Fruit fly (Drosophila melanogaster) whole organism, embryonic: ENCODE results near the gene Sym.

Source experiments
- Adf1 ChIP-seq: fragments of 200-800 bp; sonication (Bioruptor generic); IDR thresholded peaks from 2 replicates; pipeline ENCODE4 v1.3.6; 2022; ENCODE audit warnings: missing biosample characterization, missing genetic modification characterization
- Atf-2 ChIP-seq: fragments of 200-800 bp; sonication (Bioruptor generic); optimal IDR thresholded peaks from 2 replicates; lab custom pipeline; 2016; ENCODE audit warnings: missing biosample characterization, missing genetic modification characterization
- Bdp1 ChIP-seq: fragments of 200-800 bp; sonication (Bioruptor generic); optimal IDR thresholded peaks from 3 replicates; lab custom pipeline; 2016; ENCODE audit warnings: missing biosample characterization, missing genetic modification characterization
- CG10431 ChIP-seq: fragments of 200-800 bp; sonication (Bioruptor generic); optimal IDR thresholded peaks from 3 replicates; lab custom pipeline; 2018; ENCODE audit warnings: missing biosample characterization, mild to moderate bottlenecking, missing genetic modification characterization
- CG10654 ChIP-seq: fragments of 200-800 bp; sonication (Bioruptor generic); optimal IDR thresholded peaks from 2 replicates; lab custom pipeline; 2016; ENCODE audit warnings: missing biosample characterization, missing genetic modification characterization
- CG11093 ChIP-seq: fragments of 200-800 bp; sonication (Bioruptor generic); IDR thresholded peaks from 3 replicates; pipeline ENCODE4 v1.3.6; 2022; ENCODE audit warnings: missing biosample characterization, missing genetic modification characterization
- CG11247 ChIP-seq: fragments of 200-800 bp; sonication (Bioruptor generic); IDR thresholded peaks from 2 replicates; pipeline ENCODE4 v1.3.6; 2022; ENCODE audit warnings: missing biosample characterization, missing genetic modification characterization
- CG11560 ChIP-seq: fragments of 200-800 bp; sonication (Bioruptor generic); IDR thresholded peaks from 3 replicates; pipeline ENCODE4 v1.3.6; 2022; ENCODE audit warnings: missing biosample characterization, missing genetic modification characterization
- CG12391 ChIP-seq: fragments of 200-800 bp; sonication (Bioruptor generic); optimal IDR thresholded peaks from 3 replicates; lab custom pipeline; 2018; ENCODE audit warnings: missing biosample characterization, mild to moderate bottlenecking, missing genetic modification characterization, moderate library complexity
- CG14667 ChIP-seq: fragments of 200-800 bp; sonication (Bioruptor generic); IDR thresholded peaks from 2 replicates; pipeline ENCODE4 v1.3.6; 2022; ENCODE audit warnings: missing biosample characterization, missing genetic modification characterization
- CG15073 ChIP-seq: fragments of 200-800 bp; sonication (Bioruptor generic); optimal IDR thresholded peaks from 2 replicates; lab custom pipeline; 2016; ENCODE audit warnings: missing biosample characterization, missing genetic modification characterization
- CG1602 ChIP-seq: fragments of 200-800 bp; sonication (Bioruptor generic); optimal IDR thresholded peaks from 3 replicates; lab custom pipeline; 2016; ENCODE audit warnings: missing biosample characterization, missing genetic modification characterization
- CG17612 ChIP-seq: fragments of 200-800 bp; sonication (Bioruptor generic); IDR thresholded peaks from 2 replicates; pipeline ENCODE4 v1.3.6; 2022; ENCODE audit warnings: missing biosample characterization, missing genetic modification characterization
- CG2199 ChIP-seq: fragments of 200-800 bp; sonication (Bioruptor generic); IDR thresholded peaks from 3 replicates; pipeline ENCODE4 v1.3.6; 2022; ENCODE audit warnings: missing biosample characterization, missing genetic modification characterization
- CG4328 ChIP-seq: fragments of 200-800 bp; sonication (Bioruptor generic); optimal IDR thresholded peaks from 3 replicates; lab custom pipeline; 2017; ENCODE audit warnings: missing biosample characterization, missing genetic modification reagents, missing genetic modification characterization
- CG8290 ChIP-seq, 3 experiments: fragments of 200-800 bp; sonication (Bioruptor generic); optimal IDR thresholded peaks; 2 replicates each; lab custom pipeline; 2016 to 2019; ENCODE audit warnings: missing biosample characterization in 3 of 3, missing genetic modification characterization in 3 of 3, mild to moderate bottlenecking in 2 of 3, moderate library complexity in 1 of 3
- CG9817 ChIP-seq: fragments of 200-800 bp; sonication (Bioruptor generic); optimal IDR thresholded peaks from 2 replicates; lab custom pipeline; 2018; ENCODE audit warnings: missing biosample characterization, mild to moderate bottlenecking, missing genetic modification characterization, moderate library complexity
- CoRest ChIP-seq: fragments of 200-800 bp; sonication (Bioruptor generic); optimal IDR thresholded peaks from 3 replicates; lab custom pipeline; 2018; ENCODE audit warnings: missing biosample characterization, mild to moderate bottlenecking, missing genetic modification characterization, moderate library complexity
- D19B ChIP-seq: fragments of 200-800 bp; sonication (Bioruptor generic); optimal IDR thresholded peaks from 2 replicates; lab custom pipeline; 2017; ENCODE audit warnings: missing biosample characterization, mild to moderate bottlenecking, missing genetic modification characterization
- Eip74EF ChIP-seq, 2 experiments: fragments of 200-800 bp in 1 of 2; fragments of >200 bp in 1 of 2; sonication (Bioruptor generic) in 1 of 2; optimal IDR thresholded peaks; 2 replicates each; lab custom pipeline; 2017 to 2019; ENCODE audit warnings: missing biosample characterization in 2 of 2, missing genetic modification characterization in 2 of 2, mild to moderate bottlenecking in 1 of 2, moderate library complexity in 1 of 2
- HHEX ChIP-seq: fragments of 200-800 bp; sonication (Bioruptor generic); optimal IDR thresholded peaks from 3 replicates; lab custom pipeline; 2017; ENCODE audit warnings: missing biosample characterization, mild to moderate bottlenecking, missing genetic modification characterization, missing genetic modification reagents
- HLH54F ChIP-seq: fragments of 200-800 bp; sonication (Bioruptor generic); optimal IDR thresholded peaks from 3 replicates; lab custom pipeline; 2016; ENCODE audit warnings: missing biosample characterization, missing genetic modification characterization
- Hey ChIP-seq: fragments of 200-800 bp; sonication (Bioruptor generic); optimal IDR thresholded peaks from 3 replicates; lab custom pipeline; 2018; ENCODE audit warnings: missing biosample characterization, mild to moderate bottlenecking, missing genetic modification characterization
- Hr78 ChIP-seq, 2 experiments: fragments of 200-800 bp in 1 of 2; fragments of >200 bp in 1 of 2; sonication (Bioruptor generic) in 1 of 2; optimal IDR thresholded peaks; 2 replicates each; lab custom pipeline; 2017 to 2019; ENCODE audit warnings: missing biosample characterization in 2 of 2, missing genetic modification characterization in 2 of 2, mild to moderate bottlenecking in 1 of 2, moderate library complexity in 1 of 2
- Hsf ChIP-seq: fragments of 200-800 bp; sonication (Bioruptor generic); optimal IDR thresholded peaks from 3 replicates; lab custom pipeline; 2016; ENCODE audit warnings: missing biosample characterization, missing genetic modification characterization
- MBD-R2 ChIP-seq: fragments of 200-800 bp; sonication (Bioruptor generic); IDR thresholded peaks from 2 replicates; pipeline ENCODE4 v1.3.6; 2022; ENCODE audit warnings: missing biosample characterization, missing genetic modification characterization
- Ravus ChIP-seq: fragments of 200-800 bp; sonication (Bioruptor generic); IDR thresholded peaks from 2 replicates; pipeline ENCODE4 v1.3.6; 2022; ENCODE audit warnings: missing biosample characterization, missing genetic modification characterization
- Xbp1 ChIP-seq: fragments of 200-800 bp; sonication (Bioruptor generic); optimal IDR thresholded peaks from 3 replicates; lab custom pipeline; 2016; ENCODE audit warnings: missing biosample characterization, mild to moderate bottlenecking, missing genetic modification characterization
- aop ChIP-seq: fragments of 200-800 bp; sonication (Bioruptor generic); IDR thresholded peaks from 2 replicates; pipeline ENCODE4 v1.3.6; 2022; ENCODE audit warnings: missing biosample characterization, missing genetic modification characterization
- bab2 ChIP-seq: fragments of 200-800 bp; sonication (Bioruptor generic); optimal IDR thresholded peaks from 2 replicates; lab custom pipeline; 2016; ENCODE audit warnings: missing biosample characterization, missing genetic modification characterization
- chn ChIP-seq: fragments of 200-800 bp; sonication (Bioruptor generic); optimal IDR thresholded peaks from 2 replicates; lab custom pipeline; 2016; ENCODE audit warnings: missing biosample characterization, missing genetic modification characterization
- crol ChIP-seq: fragments of 200-800 bp; sonication (Bioruptor generic); IDR thresholded peaks from 2 replicates; pipeline ENCODE4 v1.3.6; 2022; ENCODE audit warnings: missing biosample characterization, missing genetic modification characterization
- dati ChIP-seq: fragments of 200-800 bp; sonication (Bioruptor generic); IDR thresholded peaks from 2 replicates; pipeline ENCODE4 v1.3.6; 2022; ENCODE audit warnings: missing biosample characterization, missing genetic modification characterization
- dm ChIP-seq: fragments of 200-800 bp; sonication (Bioruptor generic); optimal IDR thresholded peaks from 3 replicates; lab custom pipeline; 2016; ENCODE audit warnings: missing biosample characterization, missing genetic modification characterization
- dpn ChIP-seq, 2 experiments: fragments of 200-800 bp; sonication (Bioruptor generic); optimal IDR thresholded peaks; 3 replicates each; lab custom pipeline; 2016; ENCODE audit warnings: missing biosample characterization in 2 of 2, missing genetic modification characterization in 2 of 2
- ewg ChIP-seq: fragments of 200-800 bp; sonication (Bioruptor generic); optimal IDR thresholded peaks from 3 replicates; lab custom pipeline; 2017; ENCODE audit warnings: mild to moderate bottlenecking, missing biosample characterization, missing genetic modification reagents, missing genetic modification characterization
- exex ChIP-seq: fragments of 200-800 bp; sonication (Bioruptor generic); optimal IDR thresholded peaks from 4 replicates; lab custom pipeline; 2018; ENCODE audit warnings: missing biosample characterization, mild to moderate bottlenecking, missing genetic modification characterization, moderate library complexity
- gem ChIP-seq: fragments of 200-800 bp; sonication (Bioruptor generic); optimal IDR thresholded peaks from 2 replicates; lab custom pipeline; 2019; ENCODE audit warnings: missing biosample characterization, mild to moderate bottlenecking, missing genetic modification characterization, moderate library complexity
- h ChIP-seq: fragments of >200 bp; optimal IDR thresholded peaks from 2 replicates; lab custom pipeline; 2017
- klu ChIP-seq: fragments of 200-800 bp; sonication (Bioruptor generic); IDR thresholded peaks from 2 replicates; pipeline ENCODE4 v1.3.6; 2022; ENCODE audit warnings: missing biosample characterization, missing genetic modification characterization
- lilli ChIP-seq: fragments of 200-800 bp; sonication (Bioruptor generic); optimal IDR thresholded peaks from 3 replicates; lab custom pipeline; 2016; ENCODE audit warnings: missing biosample characterization, missing genetic modification characterization
- lmd ChIP-seq: fragments of 200-800 bp; sonication (Bioruptor generic); IDR thresholded peaks from 2 replicates; pipeline ENCODE4 v1.3.6; 2022; ENCODE audit warnings: missing biosample characterization, missing genetic modification characterization
- mld ChIP-seq: fragments of 200-800 bp; sonication (Bioruptor generic); IDR thresholded peaks from 3 replicates; pipeline ENCODE4 v1.3.6; 2022; ENCODE audit warnings: missing biosample characterization, missing genetic modification characterization; ENCODE audit not compliant: partially characterized antibody
- oc ChIP-seq: fragments of 200-800 bp; sonication (Bioruptor generic); optimal IDR thresholded peaks from 2 replicates; lab custom pipeline; 2018; ENCODE audit warnings: missing biosample characterization, mild to moderate bottlenecking, missing genetic modification characterization, moderate library complexity
- pan ChIP-seq, 4 experiments: fragments of >200 bp in 3 of 4; fragments of 200-800 bp in 1 of 4; sonication (Bioruptor generic) in 1 of 4; optimal IDR thresholded peaks in 3 of 4; IDR thresholded peaks in 1 of 4; 2 replicates each; pipeline versions ENCODE4 v1.3.6 to Lab custom; 2017 to 2022; ENCODE audit warnings: missing biosample characterization in 2 of 4, missing genetic modification characterization in 2 of 4, mixed read lengths in 1 of 4
- prd ChIP-seq, 3 experiments: fragments of >200 bp in 2 of 3; fragments of 200-800 bp in 1 of 3; sonication (Bioruptor generic) in 1 of 3; optimal IDR thresholded peaks in 2 of 3; IDR thresholded peaks in 1 of 3; 2 replicates in 2 of 3; 3 replicates in 1 of 3; pipeline versions ENCODE4 v1.3.6 to Lab custom; 2017 to 2022; ENCODE audit warnings: missing biosample characterization in 1 of 3, missing genetic modification characterization in 1 of 3
- sr ChIP-seq: fragments of 200-800 bp; sonication (Bioruptor generic); IDR thresholded peaks from 3 replicates; pipeline ENCODE4 v1.3.6; 2022; ENCODE audit warnings: missing biosample characterization, missing genetic modification characterization
- vfl ChIP-seq: fragments of 200-800 bp; sonication (Bioruptor generic); optimal IDR thresholded peaks from 2 replicates; lab custom pipeline; 2016; ENCODE audit warnings: missing biosample characterization, missing genetic modification characterization
- wdn ChIP-seq: fragments of 200-800 bp; sonication (Bioruptor generic); IDR thresholded peaks from 2 replicates; pipeline ENCODE4 v1.3.6; 2022; ENCODE audit warnings: missing biosample characterization, missing genetic modification characterization
- yki ChIP-seq: fragments of >200 bp; optimal IDR thresholded peaks from 3 replicates; lab custom pipeline; 2018

Gene Sym

DNA sequence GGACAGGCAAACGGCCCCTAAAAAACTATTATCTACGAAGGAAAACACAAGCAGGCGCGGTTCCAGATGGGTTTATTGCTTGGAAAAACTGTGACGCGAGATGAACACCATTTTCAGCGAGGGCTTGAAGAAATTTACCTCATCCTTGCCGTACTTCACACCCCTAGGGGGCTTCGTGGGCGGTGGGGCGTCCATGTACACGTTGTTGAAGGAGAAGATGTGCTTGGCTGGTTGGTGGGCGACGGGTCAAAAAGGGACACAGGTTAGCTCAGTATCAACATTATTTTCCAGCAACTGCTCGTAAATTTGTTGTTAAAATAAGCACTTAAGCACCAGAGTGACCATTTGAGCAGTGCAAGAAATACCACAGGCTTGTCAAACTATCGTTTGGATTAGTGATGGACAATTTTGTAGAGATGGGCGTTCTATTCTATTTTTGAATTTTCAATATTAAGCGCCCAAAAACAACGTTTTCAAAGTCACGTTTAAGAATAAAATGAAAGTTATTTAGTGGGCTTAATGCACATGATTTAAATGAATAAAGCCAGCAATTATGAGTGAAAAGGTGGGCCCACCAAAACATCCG is 16.4 kb upstream of the Sym start, which contains the start of gene Sec8 (continued):
- no peak for TF ChIP-seq vfl (GFP tag; lab: Kevin White, UChicago)
- TF ChIP-seq aop (GFP tag; lab: Robert Waterston, UW) = no peak
- TF ChIP-seq pan (optimal IDR thresholded peaks at IDR 0.05; lab: Kevin White, UChicago) = no peak
- peak in 1 of 2 experiments; percentile 20 for TF ChIP-seq pan (GFP tag; optimal IDR thresholded peaks at IDR 0.05 in 1 of 2, IDR thresholded peaks at IDR 0.05 in 1 of 2)
- no peak for TF ChIP-seq CG17612
- TF ChIP-seq CG12391 (tag; lab: Kevin White, UChicago) = no peak
- no peak for TF ChIP-seq ewg
- TF ChIP-seq Hsf (GFP tag; lab: Kevin White, UChicago) = peak; percentile 53
- TF ChIP-seq CG1602 (GFP tag; lab: Kevin White, UChicago) = peak; percentile 4
- no peak for TF ChIP-seq CG10431 (GFP tag; lab: Kevin White, UChicago)
- TF ChIP-seq Hr78 (GFP tag; optimal IDR thresholded peaks at IDR 0.05; lab: Kevin White, UChicago) = no peak
- TF ChIP-seq CoRest (tag; lab: Kevin White, UChicago) = peak; percentile 60
- TF ChIP-seq CG9817 = peak; percentile 30
- no peak for TF ChIP-seq Ravus (GFP tag; lab: Robert Waterston, UW)
- TF ChIP-seq CG8290 (GFP tag; optimal IDR thresholded peaks at IDR 0.05; lab: Kevin White, UChicago) = peak; percentile 36
- no peak for TF ChIP-seq CG8290 (tag; optimal IDR thresholded peaks at IDR 0.05; lab: Kevin White, UChicago)
- no peak for TF ChIP-seq klu (GFP tag; lab: Robert Waterston, UW)
- TF ChIP-seq CG14667 (GFP tag; lab: Robert Waterston, UW) = no peak
- no peak for TF ChIP-seq crol
- peak; percentile 77 for TF ChIP-seq MBD-R2 (GFP tag; lab: Robert Waterston, UW)
- no peak for TF ChIP-seq Hey
- no peak for TF ChIP-seq h
- no peak for TF ChIP-seq dati (GFP tag; lab: Robert Waterston, UW)
- TF ChIP-seq exex (tag; lab: Kevin White, UChicago) = no peak
- TF ChIP-seq yki (lab: Kevin White, UChicago) = no peak
- TF ChIP-seq Atf-2 (GFP tag; lab: Kevin White, UChicago) = no peak
- no peak for TF ChIP-seq gem
- TF ChIP-seq lmd (GFP tag; lab: Robert Waterston, UW) = peak; percentile 36; the same call in 1 of the 2 replicates
- TF ChIP-seq wdn (GFP tag; lab: Robert Waterston, UW) = no peak
- TF ChIP-seq CG2199 (GFP tag; lab: Robert Waterston, UW) = no peak
- TF ChIP-seq chn = peak; percentile 22
- TF ChIP-seq HHEX = no peak
- TF ChIP-seq D19B (GFP tag; lab: Kevin White, UChicago) = no peak
- TF ChIP-seq lilli (GFP tag; lab: Kevin White, UChicago) = peak; percentile 67
- no peak for TF ChIP-seq Eip74EF (GFP tag; optimal IDR thresholded peaks at IDR 0.05; lab: Kevin White, UChicago)
- no peak for TF ChIP-seq CG10654 (GFP tag; lab: Kevin White, UChicago)
- no peak for TF ChIP-seq CG11093 (GFP tag; lab: Robert Waterston, UW)
- no peak for TF ChIP-seq prd (optimal IDR thresholded peaks at IDR 0.05; lab: Kevin White, UChicago)
- peak; percentile 54; the same call in 2 of the 3 replicates for TF ChIP-seq prd (GFP tag; IDR thresholded peaks at IDR 0.05; lab: Robert Waterston, UW)
- TF ChIP-seq bab2 (GFP tag; lab: Kevin White, UChicago) = no peak
- no peak for TF ChIP-seq oc (tag; lab: Kevin White, UChicago)
- TF ChIP-seq dpn (GFP tag; optimal IDR thresholded peaks at IDR 0.05; lab: Kevin White, UChicago) = peak; percentile 42 to 52
- 0 out of 2 replicates have a peak, but pooled peaks have one; percentile 17 for TF ChIP-seq CG11247
- no peak for TF ChIP-seq Bdp1 (GFP tag; lab: Kevin White, UChicago)
- TF ChIP-seq dm (GFP tag; lab: Kevin White, UChicago) = peak; percentile 4
- TF ChIP-seq HLH54F (GFP tag; lab: Kevin White, UChicago) = peak; percentile 42
- no peak for TF ChIP-seq CG11560 (tag; lab: Robert Waterston, UW)
- TF ChIP-seq Adf1 (GFP tag; lab: Robert Waterston, UW) = no peak
- TF ChIP-seq Xbp1 = peak; percentile 56
- TF ChIP-seq mld (GFP tag; lab: Robert Waterston, UW) = peak; percentile 77
- TF ChIP-seq sr (GFP tag; lab: Robert Waterston, UW) = no peak
- TF ChIP-seq CG4328 = no peak
- no peak for TF ChIP-seq CG15073
